Worm (Caenorhabditis elegans): ENCODE measurements around the gene B0403.6.
A peak's percentile ranks its signal among the peaks of the same experiment; 100 is the strongest.

Gene B0403.6

ce11 chrX:7100290-7100689, 25.1 kb upstream of the B0403.6 start, which contains the start of gene C36B7.6 (continued):
- no peak for TF ChIP-seq nhr-76 (tag; optimal IDR thresholded peaks at IDR 0.05)
- TF ChIP-seq blmp-1 (tag; optimal IDR thresholded peaks at IDR 0.05), result peak; percentile 74
- no peak for TF ChIP-seq unc-86 (tag; optimal IDR thresholded peaks at IDR 0.05)
- TF ChIP-seq unc-98 (GFP tag; IDR thresholded peaks at IDR 0.05), result no peak
- TF ChIP-seq mep-1 (tag; optimal IDR thresholded peaks at IDR 0.05), result peak; percentile 60
- peak; percentile 7 for TF ChIP-seq nhr-90 (tag; optimal IDR thresholded peaks at IDR 0.05; ENCODE audit: poor library complexity)
- no peak for TF ChIP-seq nhr-237 (tag; optimal IDR thresholded peaks at IDR 0.05)
- peak; percentile 26 for TF ChIP-seq nhr-20 (tag; optimal IDR thresholded peaks at IDR 0.05)
- TF ChIP-seq isw-1 (GFP tag; IDR thresholded peaks at IDR 0.05), result no peak
- TF ChIP-seq ets-5 (GFP tag; IDR thresholded peaks at IDR 0.05), result no peak
- no peak for TF ChIP-seq mab-9 (GFP tag; IDR thresholded peaks at IDR 0.05)
- no peak for TF ChIP-seq sox-4 (tag; optimal IDR thresholded peaks at IDR 0.05)
- TF ChIP-seq C16A3.4 (tag; optimal IDR thresholded peaks at IDR 0.05), result peak; percentile 45
- 0 out of 2 replicates have a peak, but pooled peaks have one; percentile 5 for TF ChIP-seq nhr-19 (GFP tag; conservative IDR thresholded peaks at IDR 0.05)
- TF ChIP-seq alr-1 (tag; optimal IDR thresholded peaks at IDR 0.05; ENCODE audit: borderline replicate concordance), result no peak
- peak; percentile 69 for TF ChIP-seq lin-14 (GFP tag; optimal IDR thresholded peaks at IDR 0.05)
- TF ChIP-seq snu-23 (GFP tag; optimal IDR thresholded peaks at IDR 0.05), result peak; percentile 53
- TF ChIP-seq mef-2 (tag; optimal IDR thresholded peaks at IDR 0.05), result no peak
- peak; percentile 17 to 65 for TF ChIP-seq lin-35 (GFP tag; optimal IDR thresholded peaks at IDR 0.05)
- TF ChIP-seq egl-13 (tag; optimal IDR thresholded peaks at IDR 0.05), result no peak
- no peak for TF ChIP-seq C34B4.2 (tag; optimal IDR thresholded peaks at IDR 0.05)

- TF ChIP-seq efl-1 (optimal IDR thresholded peaks at IDR 0.05) (no peak), efl-1 (GFP tag; optimal IDR thresholded peaks at IDR 0.05 in 1 of 2) (peak in 1 of 2 experiments; percentile 84), unc-130 (tag; optimal IDR thresholded peaks at IDR 0.05) (no peak)
Measured at ce11 chrX:7099049-7099448, 23.9 kb upstream of the B0403.6 start.

- TF ChIP-seq fkh-10 (GFP tag; optimal IDR thresholded peaks at IDR 0.05) (no peak), snpc-4 (tag; optimal IDR thresholded peaks at IDR 0.05) (no peak), mdl-1 (tag; optimal IDR thresholded peaks at IDR 0.05) (no peak), nhr-90 (tag; optimal IDR thresholded peaks at IDR 0.05; ENCODE audit: poor library complexity) (no peak), nhr-28 (tag; optimal IDR thresholded peaks at IDR 0.05) (no peak), dsc-1 (tag; optimal IDR thresholded peaks at IDR 0.05) (no peak), skn-1 (tag; optimal IDR thresholded peaks at IDR 0.05) (no peak), ztf-11 (tag; optimal IDR thresholded peaks at IDR 0.05) (no peak), nhr-20 (tag; optimal IDR thresholded peaks at IDR 0.05) (no peak)
Measured at ce11 chrX:7096349-7096748, 21.2 kb upstream of the B0403.6 start, which contains the start of gene C36B7.5. Gene C36B7.5 (minus strand): TSS chrX:7096449.

- TF ChIP-seq mef-2 (tag; optimal IDR thresholded peaks at IDR 0.05) (no peak), ceh-63 (GFP tag; optimal IDR thresholded peaks at IDR 0.05) (no peak), nhr-76 (tag; optimal IDR thresholded peaks at IDR 0.05) (no peak), mab-9 (GFP tag; IDR thresholded peaks at IDR 0.05) (no peak), ces-1 (GFP tag; optimal IDR thresholded peaks at IDR 0.05) (no peak), ets-5 (GFP tag; IDR thresholded peaks at IDR 0.05) (no peak), efl-3 (GFP tag; optimal IDR thresholded peaks at IDR 0.05) (no peak)
Measured at ce11 chrX:7085912-7086311, 10.8 kb upstream of the B0403.6 start, which contains the start of gene C36B7.4. Gene C36B7.4 (minus strand): TSS chrX:7086012.

- no peak for TF ChIP-seq mef-2 (tag; optimal IDR thresholded peaks at IDR 0.05)
- no peak for TF ChIP-seq hlh-17 (GFP tag; optimal IDR thresholded peaks at IDR 0.05; ENCODE audit: borderline replicate concordance)
- no peak for TF ChIP-seq F16B12.6 (tag; optimal IDR thresholded peaks at IDR 0.05)
- TF ChIP-seq fkh-10 (GFP tag; optimal IDR thresholded peaks at IDR 0.05), result no peak
Measured at ce11 chrX:7085067-7085466, 9.9 kb upstream of the B0403.6 start, which contains the start of gene Y1B5A.1. Gene Y1B5A.1 (plus strand): TSS chrX:7085367.

All from whole organism, L1 larva.